Fruit fly (Drosophila melanogaster): ENCODE measurements around the gene CG43085.

- TF ChIP-seq psq (optimal IDR thresholded peaks at IDR 0.05) (no peak), pan (optimal IDR thresholded peaks at IDR 0.05) (no peak)
These were observed 24.8 kb upstream of the CG43085 start, which contains the start of gene CG34251 for dm6 chr3L:17671322-17671721.

Data from whole organism.